Worm (Caenorhabditis elegans) whole organism, L4 larva: ENCODE data around the gene try-9.

Experiments used
- F10B5.3 ChIP-seq: sonication (generic microtip); optimal IDR thresholded peaks from 2 replicates; lab custom pipeline; 2016; ENCODE audit warnings: mild to moderate bottlenecking, missing genetic modification characterization, missing compliant biosample characterization
- F26F4.8 ChIP-seq: fragments of 200-800 bp; sonication (Bioruptor generic); conservative IDR thresholded peaks from 2 replicates; pipeline ENCODE4 v1.3.6; 2022; ENCODE audit warnings: missing genetic modification characterization, missing compliant biosample characterization
- T26A8.4 ChIP-seq: fragments of 200-800 bp; sonication (Bioruptor generic); IDR thresholded peaks from 2 replicates; pipeline ENCODE4 v1.3.6; 2022; ENCODE audit warnings: missing genetic modification characterization, missing compliant biosample characterization
- ZK337.2 ChIP-seq: fragments of 200-800 bp; sonication (Bioruptor generic); IDR thresholded peaks from 2 replicates; pipeline ENCODE4 v1.3.6; 2022; ENCODE audit warnings: missing genetic modification reagents, missing genetic modification characterization, missing compliant biosample characterization
- aha-1 ChIP-seq: fragments of 150-350 bp; peaks from one replicate; lab custom pipeline; 2014; ENCODE audit warnings: missing biosample characterization, missing genetic modification characterization
- ama-1 ChIP-seq: fragments of 150-350 bp; optimal IDR thresholded peaks from 2 replicates; lab custom pipeline; 2014; ENCODE audit warnings: inconsistent platforms, mixed read lengths
- attf-4 ChIP-seq: sonication (generic microtip); optimal IDR thresholded peaks from 3 replicates; lab custom pipeline; 2017; ENCODE audit warnings: missing biosample characterization, missing genetic modification characterization
- ceh-62 ChIP-seq: sonication (generic microtip); optimal IDR thresholded peaks from 2 replicates; lab custom pipeline; 2017; ENCODE audit warnings: missing biosample characterization, missing genetic modification characterization
- ctbp-1 ChIP-seq: fragments of 200-800 bp; sonication (Bioruptor generic); IDR thresholded peaks from 2 replicates; pipeline ENCODE4 v1.3.6; 2022; ENCODE audit warnings: missing genetic modification reagents, missing genetic modification characterization, missing compliant biosample characterization
- daf-16 ChIP-seq, 3 experiments: sonication (generic microtip); optimal IDR thresholded peaks; 2 replicates each; lab custom pipeline; 2016 to 2017; ENCODE audit warnings: missing genetic modification characterization in 3 of 3, missing genetic modification reagents in 3 of 3, mild to moderate bottlenecking in 2 of 3, missing compliant biosample characterization in 2 of 3, missing biosample characterization in 1 of 3, moderate library complexity in 1 of 3
- dmd-9 ChIP-seq: fragments of 200-800 bp; sonication (Bioruptor generic); IDR thresholded peaks from 2 replicates; pipeline ENCODE4 v1.3.6; 2022; ENCODE audit warnings: missing genetic modification reagents, missing genetic modification characterization, missing compliant biosample characterization
- jun-1 ChIP-seq: fragments of 150-350 bp; optimal IDR thresholded peaks from 2 replicates; lab custom pipeline; 2014; ENCODE audit warnings: missing biosample characterization, missing genetic modification reagents, missing genetic modification characterization
- mdt-29 ChIP-seq: fragments of 200-800 bp; sonication (Bioruptor generic); IDR thresholded peaks from 2 replicates; pipeline ENCODE4 v1.3.6; 2022; ENCODE audit warnings: missing genetic modification reagents, missing genetic modification characterization, missing compliant biosample characterization
- mep-1 ChIP-seq: fragments of 150-350 bp; sonication (generic microtip); optimal IDR thresholded peaks from 3 replicates; lab custom pipeline; 2014; ENCODE audit warnings: missing biosample characterization, missing genetic modification characterization
- nhr-11 ChIP-seq: fragments of 150-350 bp; optimal IDR thresholded peaks from 2 replicates; lab custom pipeline; 2014; ENCODE audit warnings: missing biosample characterization, missing genetic modification characterization
- nhr-111 ChIP-seq: fragments of 200-800 bp; sonication (Bioruptor generic); optimal IDR thresholded peaks from 2 replicates; lab custom pipeline; 2018; ENCODE audit warnings: mild to moderate bottlenecking, missing genetic modification characterization, missing compliant biosample characterization
- nhr-28 ChIP-seq: fragments of 150-350 bp; optimal IDR thresholded peaks from 2 replicates; lab custom pipeline; 2014; ENCODE audit warnings: missing biosample characterization, missing genetic modification characterization
- nhr-41 ChIP-seq: fragments of 200-800 bp; sonication (Bioruptor generic); IDR thresholded peaks from 2 replicates; pipeline ENCODE4 v1.3.6; 2022; ENCODE audit warnings: missing genetic modification reagents, missing genetic modification characterization, missing compliant biosample characterization
- nhr-42 ChIP-seq: fragments of 200-800 bp; sonication (Bioruptor generic); IDR thresholded peaks from 2 replicates; pipeline ENCODE4 v1.3.6; 2022; ENCODE audit warnings: missing genetic modification characterization, missing compliant biosample characterization
- nhr-48 ChIP-seq: sonication (generic microtip); optimal IDR thresholded peaks from 2 replicates; lab custom pipeline; 2016; ENCODE audit warnings: mild to moderate bottlenecking, missing genetic modification characterization, missing compliant biosample characterization
- saeg-2 ChIP-seq: fragments of 200-800 bp; sonication (Bioruptor generic); IDR thresholded peaks from 2 replicates; pipeline ENCODE4 v1.3.6; 2022; ENCODE audit warnings: missing genetic modification reagents, missing genetic modification characterization, missing compliant biosample characterization
- sdz-12 ChIP-seq: fragments of 200-800 bp; sonication (Bioruptor generic); optimal IDR thresholded peaks from 2 replicates; lab custom pipeline; 2018; ENCODE audit warnings: mild to moderate bottlenecking, missing genetic modification characterization, missing compliant biosample characterization
- set-16 ChIP-seq: fragments of 200-800 bp; sonication (Bioruptor generic); IDR thresholded peaks from 2 replicates; pipeline ENCODE4 v1.3.6; 2022; ENCODE audit warnings: missing genetic modification reagents, missing genetic modification characterization, missing compliant biosample characterization
- skn-1 ChIP-seq: fragments of 150-350 bp; optimal IDR thresholded peaks from 2 replicates; lab custom pipeline; 2014; ENCODE audit warnings: missing biosample characterization, missing genetic modification characterization
- snpc-4 ChIP-seq: fragments of 150-350 bp; optimal IDR thresholded peaks from 2 replicates; lab custom pipeline; 2014; ENCODE audit warnings: missing biosample characterization, missing genetic modification characterization
- unc-62 ChIP-seq, 3 experiments: fragments of 150-350 bp in 1 of 3; sonication (generic microtip); optimal IDR thresholded peaks in 2 of 3; peaks in 1 of 3; 1 replicate in 1 of 3; 2 replicates in 2 of 3; lab custom pipeline; 2014 to 2017; ENCODE audit warnings: missing biosample characterization in 3 of 3, missing genetic modification characterization in 3 of 3, missing genetic modification reagents in 3 of 3, missing genotype in 1 of 3
- vab-7 ChIP-seq: fragments of 200-800 bp; sonication (Bioruptor generic); IDR thresholded peaks from 2 replicates; pipeline ENCODE4 v1.3.6; 2022; ENCODE audit warnings: missing genetic modification reagents, missing genetic modification characterization, missing compliant biosample characterization
- ztf-11 ChIP-seq: fragments of 150-350 bp; optimal IDR thresholded peaks from 2 replicates; lab custom pipeline; 2014; ENCODE audit warnings: missing biosample characterization, missing genetic modification characterization
- ztf-7 ChIP-seq: fragments of 150-350 bp; optimal IDR thresholded peaks from 2 replicates; lab custom pipeline; 2014; ENCODE audit warnings: missing biosample characterization, missing genetic modification characterization

try-9 gene

DNA sequence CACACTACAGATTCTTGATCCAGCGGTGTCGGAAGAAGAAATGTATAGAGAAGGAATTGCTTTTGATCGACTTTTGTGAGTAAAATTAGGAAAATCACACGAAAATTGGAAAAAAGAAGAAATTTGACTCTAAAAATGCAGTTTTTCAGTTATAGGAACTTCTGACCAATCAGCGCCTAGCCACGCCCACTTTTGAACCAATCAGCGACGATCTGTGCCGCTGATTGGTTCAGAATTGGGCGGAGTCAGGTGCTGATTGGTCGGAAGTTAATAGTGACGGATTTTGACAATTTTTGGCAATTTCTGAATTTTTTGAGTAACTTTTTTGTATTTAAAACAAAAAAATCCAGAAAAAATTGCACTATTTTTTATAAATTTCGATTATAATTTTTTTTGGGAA is 26.5 kb upstream of the try-9 start:
- no peak for TF ChIP-seq sdz-12 (GFP tag; lab: Kevin White, UChicago)
- no peak for TF ChIP-seq mdt-29 (GFP tag; lab: Robert Waterston, UW)
- TF ChIP-seq F10B5.3 (tag; lab: Kevin White, UChicago), result no peak
- TF ChIP-seq ceh-62 (tag; lab: Kevin White, UChicago), result no peak
- no peak for TF ChIP-seq mep-1 (tag; lab: Kevin White, UChicago)
- no peak for TF ChIP-seq vab-7 (GFP tag; lab: Robert Waterston, UW)

DNA sequence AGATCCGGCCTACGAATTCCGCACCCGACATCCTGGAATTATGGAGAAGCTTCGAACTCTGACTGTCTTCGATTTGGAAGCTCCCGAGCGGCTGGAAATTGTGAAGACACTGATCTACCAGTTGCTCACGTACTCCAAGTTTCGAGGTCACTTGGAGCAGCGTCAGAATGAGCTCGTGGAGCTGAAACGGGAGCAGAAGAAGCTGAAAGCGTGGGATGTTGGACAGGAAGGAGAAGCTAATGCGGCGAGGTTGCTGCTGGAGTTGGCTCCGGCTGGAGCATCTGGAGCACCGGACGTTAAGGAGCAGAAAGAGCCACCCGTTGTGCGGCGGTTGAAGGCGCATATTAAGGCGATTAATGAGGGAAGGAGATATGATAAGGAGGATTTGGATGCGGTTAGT is 23.7 kb upstream of the try-9 start:
- TF ChIP-seq unc-62 (GFP tag; optimal IDR thresholded peaks at IDR 0.05 in 1 of 2; lab: Kevin White, UChicago) (peak in 1 of 2 experiments; percentile 2), unc-62 (tag; optimal IDR thresholded peaks at IDR 0.05; lab: Kevin White, UChicago) (no peak), set-16 (GFP tag; lab: Robert Waterston, UW) (peak; percentile 81), ztf-7 (no peak)
- TF ChIP-seq, all 104 proteins: peak for 2

DNA sequence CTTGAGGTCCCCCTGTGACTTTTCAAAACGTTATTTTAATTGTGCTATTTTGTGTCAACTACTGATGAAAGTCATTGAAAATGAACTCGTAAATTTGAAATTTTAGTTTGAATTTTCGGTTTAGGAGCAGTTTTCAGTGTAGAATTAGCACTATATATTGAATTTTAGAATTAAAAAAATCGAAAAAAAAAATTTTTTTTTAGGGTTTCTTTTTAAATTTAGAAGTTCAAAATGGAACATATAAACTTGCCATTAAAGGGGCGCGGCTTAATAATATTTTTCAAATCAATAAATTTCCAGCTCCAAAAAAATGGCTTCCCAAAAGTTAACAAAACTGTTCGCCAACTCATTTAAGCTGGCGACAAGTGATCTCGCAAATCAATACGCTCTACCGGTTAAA is 17.1 kb upstream of the try-9 start, which contains the start of gene H20J04.9:
Gene H20J04.9 (plus strand): TSS at position 301 of the 400 bp plus-strand sequence.
- TF ChIP-seq nhr-41 (GFP tag; lab: Robert Waterston, UW) (no peak), ama-1 (lab: Kevin White, UChicago) (no peak), skn-1 (tag; lab: Kevin White, UChicago) (no peak), nhr-48 (no peak), saeg-2 (GFP tag; lab: Robert Waterston, UW) (no peak), F26F4.8 (GFP tag; lab: Robert Waterston, UW) (no peak), daf-16 (GFP tag; optimal IDR thresholded peaks at IDR 0.05; lab: Kevin White, UChicago) (no peak), daf-16 (tag; optimal IDR thresholded peaks at IDR 0.05; lab: Kevin White, UChicago) (no peak), nhr-42 (GFP tag; lab: Robert Waterston, UW) (no peak), T26A8.4 (GFP tag; lab: Robert Waterston, UW) (no peak)

DNA sequence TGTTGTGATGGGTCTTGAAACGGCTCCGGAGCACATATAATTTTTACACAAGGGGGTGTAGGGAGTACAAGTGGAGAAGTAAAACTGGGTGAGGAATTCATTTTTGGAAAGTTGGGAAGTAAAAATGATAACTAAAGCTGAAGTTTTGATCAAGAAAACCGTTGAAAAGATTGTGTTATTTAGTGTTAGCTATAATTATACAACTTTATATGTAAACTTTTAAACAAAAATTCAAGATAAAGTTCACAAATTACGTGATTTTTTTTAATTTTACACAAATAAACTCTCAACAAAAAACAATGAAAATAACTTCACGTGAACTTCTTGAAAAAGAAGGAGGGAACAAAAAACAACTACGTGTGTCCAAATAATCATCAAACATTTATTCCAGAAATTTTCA is 12.8 kb upstream of the try-9 start, which contains the start of the genes H20J04.7 and H20J04.1:
Gene H20J04.7 (minus strand): TSS at position 101 of the 400 bp plus-strand sequence.
Gene H20J04.1 (plus strand): TSS at position 397 of the 400 bp plus-strand sequence.
- TF ChIP-seq jun-1 (tag; lab: Kevin White, UChicago) (no peak), dmd-9 (GFP tag; lab: Robert Waterston, UW) (no peak), T26A8.4 (GFP tag; lab: Robert Waterston, UW) (no peak), ctbp-1 (no peak), nhr-28 (tag; lab: Kevin White, UChicago) (no peak), nhr-111 (GFP tag; lab: Kevin White, UChicago) (no peak), attf-4 (tag; lab: Kevin White, UChicago) (no peak), snpc-4 (tag; lab: Kevin White, UChicago) (no peak), ztf-11 (tag; lab: Kevin White, UChicago) (no peak), nhr-48 (no peak)

DNA sequence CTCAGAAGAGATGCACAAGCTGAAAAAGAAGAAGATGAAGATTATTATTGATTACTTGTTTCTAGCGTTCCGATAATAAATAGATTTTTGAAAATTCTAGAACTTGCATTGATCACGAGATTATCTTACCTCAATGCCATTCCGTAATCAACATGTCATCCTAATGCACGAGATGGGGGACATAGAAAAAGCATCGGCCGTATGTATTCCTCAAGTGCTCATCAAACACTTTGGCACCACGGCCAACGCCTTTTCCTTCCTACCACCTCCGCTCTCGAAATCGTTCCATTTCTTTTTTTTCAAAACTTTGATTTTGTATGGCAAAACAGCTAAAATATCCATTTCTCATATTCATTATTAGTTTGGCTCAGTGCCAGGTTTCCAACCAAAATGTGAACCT is 9.3 kb upstream of the try-9 start, which contains the start of gene lat-2:
Gene lat-2 (plus strand): TSS at position 301 of the 400 bp plus-strand sequence.
- TF ChIP-seq unc-62 (GFP tag; optimal IDR thresholded peaks at IDR 0.05 in 1 of 2; lab: Kevin White, UChicago) (peak in 1 of 2 experiments; percentile 67), unc-62 (tag; optimal IDR thresholded peaks at IDR 0.05; lab: Kevin White, UChicago) (no peak), ZK337.2 (no peak)

DNA sequence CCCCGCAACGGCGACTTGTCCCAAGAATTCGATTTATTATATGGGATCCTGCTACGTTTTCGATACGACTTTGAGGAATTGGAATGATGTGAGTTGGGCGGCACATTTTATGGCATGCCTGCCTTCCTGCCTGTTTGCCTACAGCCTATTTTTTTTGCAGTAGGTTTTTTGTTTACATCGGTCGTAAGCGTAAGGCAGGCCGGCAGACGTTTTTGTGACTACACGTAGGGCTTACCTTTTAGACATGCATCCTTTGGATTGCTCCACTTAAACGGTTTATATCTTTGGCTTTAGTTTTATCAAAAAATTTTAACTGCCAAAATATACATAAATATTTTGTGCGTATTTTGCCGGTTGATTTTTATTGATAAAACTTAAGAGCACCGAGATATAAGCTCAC is 8.8 kb upstream of the try-9 start:
- TF ChIP-seq aha-1 (tag; lab: Kevin White, UChicago) (peak; percentile 91), nhr-11 (tag; lab: Kevin White, UChicago) (no peak), mdt-29 (GFP tag; lab: Robert Waterston, UW) (no peak)

DNA sequence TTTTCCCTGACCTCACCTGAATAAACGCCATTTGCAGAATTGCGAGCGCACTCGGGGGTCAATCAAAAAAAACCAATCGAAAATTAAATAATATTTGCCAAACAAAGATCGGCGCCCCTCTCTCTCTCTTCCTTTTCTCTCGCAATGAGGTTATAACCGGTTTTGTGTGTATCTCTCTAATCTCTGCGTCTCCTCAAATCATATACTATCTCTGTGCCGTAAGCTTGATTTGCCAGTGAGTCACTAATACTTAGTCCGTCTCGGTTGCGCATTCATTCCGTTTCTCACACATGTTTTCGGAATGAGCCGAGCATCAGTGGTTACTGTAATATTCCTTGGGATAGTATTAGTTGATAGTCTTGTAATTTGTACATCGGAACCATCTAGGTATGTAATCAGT is 5.9 kb upstream of the try-9 start:
- TF ChIP-seq snpc-4 (tag; lab: Kevin White, UChicago), result no peak
- TF ChIP-seq unc-62 (GFP tag; optimal IDR thresholded peaks at IDR 0.05 in 1 of 2; lab: Kevin White, UChicago), result peak in 1 of 2 experiments; percentile 65
- TF ChIP-seq unc-62 (tag; optimal IDR thresholded peaks at IDR 0.05; lab: Kevin White, UChicago), result no peak
